Fruit fly (Drosophila melanogaster) whole organism, wandering third instar larva: ENCODE results near the gene CG9328.

Experiments
- CG32264 ChIP-seq: fragments of 200-800 bp; sonication (Bioruptor generic); optimal IDR thresholded peaks from 2 replicates; lab custom pipeline; 2016; ENCODE audit warnings: missing biosample characterization, missing genetic modification characterization
- CrebA ChIP-seq: fragments of 200-800 bp; sonication (Bioruptor generic); optimal IDR thresholded peaks from 2 replicates; lab custom pipeline; 2016; ENCODE audit warnings: missing biosample characterization, mild to moderate bottlenecking, missing genetic modification characterization, borderline replicate concordance
- Dif ChIP-seq: fragments of 200-275, 200-300 bp; sonication (Bioruptor generic); optimal IDR thresholded peaks from 2 replicates; lab custom pipeline; 2018; ENCODE audit warnings: missing biosample characterization, missing genetic modification characterization; ENCODE audit not compliant: partially characterized antibody
- GATAd ChIP-seq: sonication (Bioruptor generic); optimal IDR thresholded peaks from 2 replicates; lab custom pipeline; 2016; ENCODE audit warnings: missing biosample characterization, missing genetic modification characterization
- Hnf4 ChIP-seq: fragments of 200-800 bp; sonication (Bioruptor generic); optimal IDR thresholded peaks from 2 replicates; lab custom pipeline; 2016; ENCODE audit warnings: missing biosample characterization, mild to moderate bottlenecking, missing genetic modification characterization
- Hr78 ChIP-seq: fragments of >200 bp; optimal IDR thresholded peaks from 2 replicates; lab custom pipeline; 2017; ENCODE audit warnings: missing biosample characterization, missing genetic modification characterization
- Hr83 ChIP-seq: fragments of 200-300 bp; sonication (Bioruptor generic); optimal IDR thresholded peaks from 2 replicates; lab custom pipeline; 2016; ENCODE audit warnings: missing biosample characterization, mild to moderate bottlenecking, missing genetic modification characterization, moderate library complexity; ENCODE audit not compliant: poor library complexity, severe bottlenecking
- Jra ChIP-seq: sonication (Bioruptor generic); optimal IDR thresholded peaks from 2 replicates; lab custom pipeline; 2016; ENCODE audit warnings: missing biosample characterization, missing genetic modification characterization
- Mio ChIP-seq: sonication (Bioruptor generic); optimal IDR thresholded peaks from 2 replicates; lab custom pipeline; 2016; ENCODE audit warnings: missing biosample characterization, missing genetic modification characterization
- Myc ChIP-seq: fragments of >200 bp; optimal IDR thresholded peaks from 2 replicates; lab custom pipeline; 2017
- N ChIP-seq: fragments of >200 bp; optimal IDR thresholded peaks from 2 replicates; lab custom pipeline; 2018; ENCODE audit warnings: missing biosample characterization, missing external identifiers, missing genetic modification characterization
- OdsH ChIP-seq: fragments of 200-800 bp; sonication (Bioruptor generic); optimal IDR thresholded peaks from 2 replicates; lab custom pipeline; 2016; ENCODE audit warnings: missing biosample characterization, mild to moderate bottlenecking, missing genetic modification characterization
- Rel ChIP-seq, 2 experiments: fragments of 200-800 bp; sonication (Bioruptor generic) in 1 of 2; optimal IDR thresholded peaks; 2 replicates in 1 of 2; 3 replicates in 1 of 2; lab custom pipeline; 2016 to 2019; ENCODE audit warnings: mild to moderate bottlenecking in 2 of 2, missing biosample characterization in 2 of 2, missing genetic modification characterization in 2 of 2, moderate library complexity in 1 of 2
- Sp1 ChIP-seq: fragments of 200-800 bp; sonication (Bioruptor generic); optimal IDR thresholded peaks from 3 replicates; lab custom pipeline; 2019; ENCODE audit warnings: missing biosample characterization, mild to moderate bottlenecking, missing genetic modification characterization, moderate library complexity
- Vsx2 ChIP-seq: fragments of 200-300, 225-300 bp; sonication (Bioruptor generic); optimal IDR thresholded peaks from 2 replicates; lab custom pipeline; 2018; ENCODE audit warnings: missing biosample characterization, missing genetic modification characterization; ENCODE audit not compliant: partially characterized antibody
- br ChIP-seq: fragments of 200-800 bp; sonication (Bioruptor generic); optimal IDR thresholded peaks from 2 replicates; lab custom pipeline; 2016; ENCODE audit warnings: missing biosample characterization, missing genetic modification characterization
- brk ChIP-seq: fragments of 200-800 bp; sonication (Bioruptor generic); optimal IDR thresholded peaks from 2 replicates; lab custom pipeline; 2016; ENCODE audit warnings: missing biosample characterization, mild to moderate bottlenecking, missing genetic modification characterization
- dmrt93B ChIP-seq: fragments of 200-800 bp; sonication (Bioruptor generic); optimal IDR thresholded peaks from 2 replicates; lab custom pipeline; 2018; ENCODE audit warnings: missing biosample characterization, mild to moderate bottlenecking, missing genetic modification characterization
- dsf ChIP-seq: sonication (Bioruptor generic); optimal IDR thresholded peaks from 2 replicates; lab custom pipeline; 2016; ENCODE audit warnings: missing biosample characterization, missing genetic modification characterization, borderline replicate concordance
- ey ChIP-seq: fragments of 200-800 bp; sonication (Bioruptor generic); optimal IDR thresholded peaks from 2 replicates; lab custom pipeline; 2016; ENCODE audit warnings: missing biosample characterization, missing genetic modification characterization
- foxo ChIP-seq, 2 experiments: fragments of 200-800 bp; sonication (Bioruptor generic); optimal IDR thresholded peaks; 2 replicates in 1 of 2; 3 replicates in 1 of 2; lab custom pipeline; 2016 to 2017; ENCODE audit warnings: missing biosample characterization in 2 of 2, missing genetic modification characterization in 2 of 2
- fru ChIP-seq: fragments of 200-800 bp; sonication (Bioruptor generic); optimal IDR thresholded peaks from 3 replicates; lab custom pipeline; 2016; ENCODE audit warnings: missing biosample characterization, mild to moderate bottlenecking, missing genetic modification characterization
- h ChIP-seq: fragments of 200-800 bp; sonication (Bioruptor generic); optimal IDR thresholded peaks from 3 replicates; lab custom pipeline; 2016; ENCODE audit warnings: missing biosample characterization, mild to moderate bottlenecking, missing genetic modification characterization
- jim ChIP-seq: fragments of 175-275, 200-325 bp; sonication (Bioruptor generic); optimal IDR thresholded peaks from 2 replicates; lab custom pipeline; 2016; ENCODE audit warnings: missing biosample characterization, mild to moderate bottlenecking, missing genetic modification characterization
- lola ChIP-seq: fragments of >200 bp; optimal IDR thresholded peaks from 2 replicates; lab custom pipeline; 2017; ENCODE audit warnings: missing biosample characterization, missing genetic modification characterization
- pan ChIP-seq: fragments of >200 bp; optimal IDR thresholded peaks from 2 replicates; lab custom pipeline; 2017
- psq ChIP-seq: fragments of 200-800 bp; sonication (Bioruptor generic); optimal IDR thresholded peaks from 3 replicates; lab custom pipeline; 2017; ENCODE audit warnings: missing biosample characterization, mild to moderate bottlenecking, missing genetic modification characterization, moderate library complexity
- rgr ChIP-seq: fragments of 200-800 bp; sonication (Bioruptor generic); optimal IDR thresholded peaks from 3 replicates; lab custom pipeline; 2016; ENCODE audit warnings: missing biosample characterization, mild to moderate bottlenecking, missing genetic modification characterization
- sage ChIP-seq: fragments of 200-800 bp; sonication (Bioruptor generic); optimal IDR thresholded peaks from 2 replicates; lab custom pipeline; 2016; ENCODE audit warnings: missing biosample characterization, mild to moderate bottlenecking, missing genetic modification characterization
- sv ChIP-seq: fragments of 200-800 bp; sonication (Bioruptor generic); optimal IDR thresholded peaks from 3 replicates; lab custom pipeline; 2016; ENCODE audit warnings: missing biosample characterization, missing genetic modification characterization
- tai ChIP-seq: sonication (Bioruptor generic); optimal IDR thresholded peaks from 2 replicates; lab custom pipeline; 2016; ENCODE audit warnings: missing biosample characterization, missing genetic modification characterization
- usp ChIP-seq: fragments of >200 bp; optimal IDR thresholded peaks from 2 replicates; lab custom pipeline; 2017; ENCODE audit warnings: missing biosample characterization, missing genetic modification characterization
- woc ChIP-seq: sonication (Bioruptor generic); optimal IDR thresholded peaks from 2 replicates; lab custom pipeline; 2016; ENCODE audit warnings: missing biosample characterization, mild to moderate bottlenecking, missing genetic modification characterization

Gene CG9328

dm6 chr2L:20775941-20776340 lies 21.6 kb upstream of the CG9328 start:
- TF ChIP-seq brk, result no peak
- TF ChIP-seq pan (lab: Kevin White, UChicago), result peak; percentile 56
- no peak for TF ChIP-seq Rel (GFP tag; optimal IDR thresholded peaks at IDR 0.05; lab: Kevin White, UChicago)
- TF ChIP-seq Rel (tag; optimal IDR thresholded peaks at IDR 0.05; lab: Kevin White, UChicago), result no peak
- no peak for TF ChIP-seq ey (GFP tag; lab: Kevin White, UChicago)

- no peak for TF ChIP-seq dsf (GFP tag; lab: Kevin White, UChicago)
- no peak for TF ChIP-seq GATAd (GFP tag; lab: Kevin White, UChicago)
- no peak for TF ChIP-seq Hr78 (GFP tag; lab: Kevin White, UChicago)
- no peak for TF ChIP-seq Myc (lab: Kevin White, UChicago)
- no peak for TF ChIP-seq tai (GFP tag; lab: Kevin White, UChicago)
- no peak for TF ChIP-seq Vsx2 (GFP tag; lab: Kevin White, UChicago)
These were observed 20.5 kb upstream of the CG9328 start for dm6 chr2L:20776940-20777502.

dm6 chr2L:20778380-20778779 lies 19.1 kb upstream of the CG9328 start:
- TF ChIP-seq Hnf4, result no peak
- TF ChIP-seq rgr (GFP tag; lab: Kevin White, UChicago), result no peak
- TF ChIP-seq foxo (GFP tag; optimal IDR thresholded peaks at IDR 0.05; lab: Kevin White, UChicago), result no peak
- no peak for TF ChIP-seq sv (GFP tag; lab: Kevin White, UChicago)
- no peak for TF ChIP-seq dmrt93B
- TF ChIP-seq Mio, result no peak
- no peak for TF ChIP-seq Myc (lab: Kevin White, UChicago)
- no peak for TF ChIP-seq usp
- no peak for TF ChIP-seq pan (lab: Kevin White, UChicago)
- no peak for TF ChIP-seq Jra (GFP tag; lab: Kevin White, UChicago)
- TF ChIP-seq brk, result no peak
- no peak for TF ChIP-seq CrebA (GFP tag; lab: Kevin White, UChicago)
- no peak for TF ChIP-seq jim
- no peak for TF ChIP-seq woc (GFP tag; lab: Kevin White, UChicago)
- no peak for TF ChIP-seq dsf (GFP tag; lab: Kevin White, UChicago)
- no peak for TF ChIP-seq psq
- TF ChIP-seq CG32264 (GFP tag; lab: Kevin White, UChicago), result no peak

- TF ChIP-seq Hnf4 (peak; percentile 50), foxo (GFP tag; optimal IDR thresholded peaks at IDR 0.05; lab: Kevin White, UChicago) (peak in 1 of 2 experiments; percentile 45), OdsH (GFP tag; lab: Kevin White, UChicago) (peak; percentile 76), Mio (no peak), Jra (GFP tag; lab: Kevin White, UChicago) (peak; percentile 50), Hr83 (GFP tag; lab: Kevin White, UChicago) (peak; percentile 85), sage (GFP tag; lab: Kevin White, UChicago) (no peak), fru (GFP tag; lab: Kevin White, UChicago) (peak; percentile 43), Rel (GFP tag; optimal IDR thresholded peaks at IDR 0.05; lab: Kevin White, UChicago) (no peak), Rel (tag; optimal IDR thresholded peaks at IDR 0.05; lab: Kevin White, UChicago) (no peak), GATAd (GFP tag; lab: Kevin White, UChicago) (no peak), Hr78 (GFP tag; lab: Kevin White, UChicago) (no peak), rgr (GFP tag; lab: Kevin White, UChicago) (peak; percentile 70), br (peak; percentile 68), CG32264 (GFP tag; lab: Kevin White, UChicago) (peak; percentile 31), h (GFP tag; lab: Kevin White, UChicago) (peak; percentile 74), Sp1 (GFP tag; lab: Kevin White, UChicago) (peak; percentile 45), psq (peak; percentile 42), dmrt93B (peak; percentile 12)
These were observed 16.7 kb upstream of the CG9328 start for dm6 chr2L:20780768-20781167.

- TF ChIP-seq sage (GFP tag; lab: Kevin White, UChicago) (no peak), br (no peak), Dif (GFP tag; lab: Kevin White, UChicago) (no peak), N (GFP tag; lab: Kevin White, UChicago) (no peak), psq (peak; percentile 82), lola (GFP tag; lab: Kevin White, UChicago) (no peak), Hr78 (GFP tag; lab: Kevin White, UChicago) (no peak)
These were observed 14.5 kb upstream of the CG9328 start for dm6 chr2L:20783044-20783443.
